Worm (Caenorhabditis elegans) whole organism, L2 larva: ENCODE results near the gene C13G3.1.

Experiments
- C34F6.9 ChIP-seq: fragments of 150-350 bp; optimal IDR thresholded peaks from 2 replicates; lab custom pipeline; 2014; ENCODE audit warnings: missing biosample characterization, missing genetic modification characterization
- F13H6.1 ChIP-seq: sonication (generic microtip); optimal IDR thresholded peaks from 2 replicates; lab custom pipeline; 2016; ENCODE audit warnings: missing genetic modification characterization, missing compliant biosample characterization
- R02D3.7 ChIP-seq: fragments of 150-350 bp; optimal IDR thresholded peaks from 2 replicates; lab custom pipeline; 2014; ENCODE audit warnings: missing biosample characterization, missing genetic modification characterization
- Y55F3AM.14 ChIP-seq: fragments of 200-800 bp; sonication (Bioruptor generic); optimal IDR thresholded peaks from 2 replicates; lab custom pipeline; 2018; ENCODE audit warnings: mild to moderate bottlenecking, missing genetic modification characterization, missing compliant biosample characterization
- ZK546.5 ChIP-seq: sonication (generic microtip); optimal IDR thresholded peaks from 2 replicates; lab custom pipeline; 2017; ENCODE audit warnings: missing biosample characterization, missing genetic modification characterization
- alr-1 ChIP-seq: fragments of 150-350 bp; optimal IDR thresholded peaks from 2 replicates; lab custom pipeline; 2014; ENCODE audit warnings: missing biosample characterization, missing genetic modification characterization
- aly-2 ChIP-seq: fragments of 150-350 bp; optimal IDR thresholded peaks from 2 replicates; lab custom pipeline; 2014; ENCODE audit warnings: missing biosample characterization, missing genetic modification characterization
- blmp-1 ChIP-seq: sonication (generic microtip); optimal IDR thresholded peaks from 2 replicates; lab custom pipeline; 2017; ENCODE audit warnings: missing genetic modification characterization, mild to moderate bottlenecking, missing compliant biosample characterization, antibody characterized with exemption, moderate library complexity; ENCODE audit not compliant: insufficient read depth
- crh-2 ChIP-seq: sonication (generic microtip); optimal IDR thresholded peaks from 2 replicates; lab custom pipeline; 2017; ENCODE audit warnings: missing biosample characterization, missing genetic modification characterization
- egl-27 ChIP-seq: sonication (generic microtip); optimal IDR thresholded peaks from 3 replicates; lab custom pipeline; 2017; ENCODE audit warnings: missing biosample characterization, missing genetic modification reagents, missing genetic modification characterization
- fos-1 ChIP-seq: fragments of 150-350 bp; optimal IDR thresholded peaks from 2 replicates; lab custom pipeline; 2014; ENCODE audit warnings: missing biosample characterization, missing genetic modification characterization
- gmeb-1 ChIP-seq: fragments of 150-350 bp; optimal IDR thresholded peaks from 2 replicates; lab custom pipeline; 2014; ENCODE audit warnings: missing biosample characterization, missing genetic modification characterization
- lin-11 ChIP-seq: fragments of 150-350 bp; sonication (generic microtip); optimal IDR thresholded peaks from 2 replicates; lab custom pipeline; 2014; ENCODE audit warnings: missing biosample characterization, missing genetic modification characterization, inconsistent platforms, mixed read lengths
- lin-13 ChIP-seq: fragments of 150-350 bp; optimal IDR thresholded peaks from 2 replicates; lab custom pipeline; 2014; ENCODE audit warnings: missing biosample characterization, missing genetic modification reagents, missing genetic modification characterization
- lsy-2 ChIP-seq, 2 experiments: fragments of 150-350 bp in 1 of 2; sonication (generic microtip) in 1 of 2; optimal IDR thresholded peaks; 2 replicates each; lab custom pipeline; 2014 to 2017; ENCODE audit warnings: missing biosample characterization in 2 of 2, missing genetic modification characterization in 2 of 2
- mbf-1 ChIP-seq: sonication (generic microtip); optimal IDR thresholded peaks from 2 replicates; lab custom pipeline; 2017; ENCODE audit warnings: missing biosample characterization, missing genetic modification characterization
- mdl-1 ChIP-seq, 2 experiments: fragments of 150-350 bp in 1 of 2; sonication (generic microtip) in 1 of 2; optimal IDR thresholded peaks; 2 replicates each; lab custom pipeline; 2017; ENCODE audit warnings: missing biosample characterization in 2 of 2, missing genetic modification characterization in 2 of 2
- nhr-10 ChIP-seq: sonication (generic microtip); optimal IDR thresholded peaks from 2 replicates; lab custom pipeline; 2017; ENCODE audit warnings: missing biosample characterization, missing genetic modification characterization
- nhr-129 ChIP-seq: fragments of 150-350 bp; optimal IDR thresholded peaks from 2 replicates; lab custom pipeline; 2014; ENCODE audit warnings: missing biosample characterization, missing genetic modification characterization
- nhr-21 ChIP-seq: fragments of 150-350 bp; optimal IDR thresholded peaks from 2 replicates; lab custom pipeline; 2014; ENCODE audit warnings: missing biosample characterization, missing genetic modification characterization
- nhr-23 ChIP-seq: fragments of 150-350 bp; optimal IDR thresholded peaks from 2 replicates; lab custom pipeline; 2014; ENCODE audit warnings: missing biosample characterization, missing genetic modification reagents, missing genetic modification characterization
- nhr-237 ChIP-seq: fragments of 150-350 bp; optimal IDR thresholded peaks from 2 replicates; lab custom pipeline; 2014; ENCODE audit warnings: missing biosample characterization, missing genetic modification characterization
- nhr-25 ChIP-seq: fragments of 150-350 bp; sonication (generic microtip); optimal IDR thresholded peaks from 3 replicates; lab custom pipeline; 2014; ENCODE audit warnings: missing biosample characterization, missing genetic modification characterization
- nhr-6 ChIP-seq: fragments of 150-350 bp; optimal IDR thresholded peaks from 2 replicates; lab custom pipeline; 2014; ENCODE audit warnings: missing biosample characterization, missing genetic modification characterization
- peb-1 ChIP-seq: fragments of 150-350 bp; optimal IDR thresholded peaks from 2 replicates; lab custom pipeline; 2014; ENCODE audit warnings: missing biosample characterization, missing genetic modification characterization
- sem-4 ChIP-seq: fragments of 150-350 bp; optimal IDR thresholded peaks from 2 replicates; lab custom pipeline; 2014; ENCODE audit warnings: missing biosample characterization, missing genetic modification reagents, missing genetic modification characterization
- skn-1 ChIP-seq: sonication (generic microtip); optimal IDR thresholded peaks from 2 replicates; lab custom pipeline; 2017; ENCODE audit warnings: missing biosample characterization, missing genetic modification characterization
- sma-3 ChIP-seq: sonication (generic microtip); optimal IDR thresholded peaks from 2 replicates; lab custom pipeline; 2016; ENCODE audit warnings: missing genetic modification reagents, missing genetic modification characterization, missing compliant biosample characterization
- sma-9 ChIP-seq, 2 experiments: fragments of 150-350 bp in 1 of 2; sonication (generic microtip) in 1 of 2; optimal IDR thresholded peaks; 2 replicates each; lab custom pipeline; 2014 to 2016; ENCODE audit warnings: missing genetic modification characterization in 2 of 2, mild to moderate bottlenecking in 1 of 2, missing biosample characterization in 1 of 2, missing compliant biosample characterization in 1 of 2, missing genetic modification reagents in 1 of 2, moderate library complexity in 1 of 2
- snpc-4 ChIP-seq: fragments of 150-350 bp; optimal IDR thresholded peaks from 2 replicates; lab custom pipeline; 2014; ENCODE audit warnings: missing biosample characterization, missing genetic modification characterization
- unc-39 ChIP-seq: fragments of 150-350 bp; optimal IDR thresholded peaks from 2 replicates; lab custom pipeline; 2014; ENCODE audit warnings: missing biosample characterization, missing genetic modification characterization
- unc-55 ChIP-seq: fragments of 150-350 bp; sonication (generic microtip); optimal IDR thresholded peaks from 3 replicates; lab custom pipeline; 2014; ENCODE audit warnings: missing biosample characterization, missing genetic modification reagents, missing genetic modification characterization
- unc-62 ChIP-seq: fragments of 150-350 bp; optimal IDR thresholded peaks from 2 replicates; lab custom pipeline; 2014; ENCODE audit warnings: missing biosample characterization, missing genetic modification reagents, missing genetic modification characterization
- zag-1 ChIP-seq: fragments of 150-350 bp; optimal IDR thresholded peaks from 2 replicates; lab custom pipeline; 2014; ENCODE audit warnings: missing biosample characterization, missing genetic modification characterization
- ztf-4 ChIP-seq: fragments of 150-350 bp; optimal IDR thresholded peaks from 2 replicates; lab custom pipeline; 2014; ENCODE audit warnings: missing biosample characterization, missing genetic modification characterization

Gene C13G3.1

DNA sequence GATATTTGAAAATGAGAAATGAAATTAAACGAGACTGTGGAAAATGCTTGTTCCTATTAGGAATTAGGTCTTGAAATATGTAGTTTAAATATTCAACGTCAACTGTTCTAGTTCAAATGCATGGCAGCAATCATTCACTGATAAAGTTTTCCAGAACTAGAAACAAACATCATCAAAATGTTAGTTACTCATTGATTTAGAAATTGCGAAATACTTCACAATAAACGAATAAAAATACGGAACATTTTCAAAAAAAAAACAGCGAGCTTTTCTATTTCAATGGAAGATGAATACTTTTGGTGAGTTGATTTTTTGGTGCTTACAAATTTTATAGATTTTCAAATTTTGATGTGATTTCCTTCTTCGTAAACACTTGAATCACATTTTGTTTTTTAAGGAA, 30.3 kb upstream of the C13G3.1 start, which contains the start of gene C45B11.2:
Gene C45B11.2 (plus strand): TSS at position 173 of the 400 bp plus-strand sequence.
- TF ChIP-seq nhr-6 (tag; lab: Kevin White, UChicago) (no peak), nhr-129 (tag; lab: Kevin White, UChicago) (peak; percentile 52), fos-1 (peak; percentile 37)

DNA sequence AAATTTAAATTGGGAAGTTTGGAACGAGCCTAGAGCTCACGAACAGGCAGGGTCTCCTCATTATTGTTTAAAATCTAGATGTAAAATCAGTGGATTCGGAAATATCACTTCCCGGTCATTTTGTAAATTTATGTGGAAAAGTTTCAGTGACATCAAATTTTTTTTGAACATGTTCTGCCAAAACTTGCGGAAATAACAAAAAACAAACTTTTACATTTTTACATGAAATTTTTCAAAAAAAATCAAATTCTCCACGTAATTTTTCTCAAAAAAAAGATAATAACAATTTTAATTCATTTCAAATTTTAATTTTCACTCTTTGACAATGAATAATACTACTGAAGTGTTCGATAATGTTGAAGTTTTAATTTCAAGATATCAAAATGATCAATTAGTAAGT, 29.2 kb upstream of the C13G3.1 start, which contains the start of gene C45B11.5:
Gene C45B11.5 (plus strand): TSS at position 301 of the 400 bp plus-strand sequence.
- TF ChIP-seq sma-3 (GFP tag; lab: Kevin White, UChicago), result no peak
- no peak for TF ChIP-seq sma-9 (GFP tag; optimal IDR thresholded peaks at IDR 0.05; lab: Kevin White, UChicago)
- no peak for TF ChIP-seq sma-9 (tag; optimal IDR thresholded peaks at IDR 0.05; lab: Kevin White, UChicago)
- TF ChIP-seq unc-62 (GFP tag; lab: Kevin White, UChicago), result no peak
- TF ChIP-seq blmp-1 (tag; lab: Kevin White, UChicago), result no peak
- TF ChIP-seq F13H6.1 (tag; lab: Kevin White, UChicago), result no peak
- TF ChIP-seq snpc-4 (tag; lab: Kevin White, UChicago), result no peak
- no peak for TF ChIP-seq peb-1 (tag; lab: Kevin White, UChicago)

DNA sequence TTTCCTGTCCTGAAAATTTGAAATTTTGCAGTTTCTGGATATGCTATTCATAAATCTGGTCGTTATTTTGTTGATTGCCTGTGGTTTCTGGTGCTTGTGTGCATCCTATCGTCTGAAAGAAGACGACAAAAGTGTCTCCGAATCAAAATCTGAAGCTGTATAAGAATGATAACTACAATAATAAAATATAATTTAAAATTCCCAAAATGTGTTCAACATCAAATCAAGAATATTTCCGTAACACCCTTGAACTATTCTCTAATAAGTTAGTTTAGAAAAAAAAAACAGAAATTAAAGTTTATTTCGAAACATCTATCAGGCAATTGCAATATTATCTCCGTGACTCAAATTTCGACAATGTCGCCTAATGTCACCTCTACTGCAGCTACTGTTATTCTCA, 28.2 kb upstream of the C13G3.1 start, which contains the start of gene C45B11.8:
Gene C45B11.8 (plus strand): TSS at position 301 of the 400 bp plus-strand sequence.
- TF ChIP-seq unc-39 (tag; lab: Kevin White, UChicago) (no peak), ZK546.5 (tag; lab: Kevin White, UChicago) (no peak)

DNA sequence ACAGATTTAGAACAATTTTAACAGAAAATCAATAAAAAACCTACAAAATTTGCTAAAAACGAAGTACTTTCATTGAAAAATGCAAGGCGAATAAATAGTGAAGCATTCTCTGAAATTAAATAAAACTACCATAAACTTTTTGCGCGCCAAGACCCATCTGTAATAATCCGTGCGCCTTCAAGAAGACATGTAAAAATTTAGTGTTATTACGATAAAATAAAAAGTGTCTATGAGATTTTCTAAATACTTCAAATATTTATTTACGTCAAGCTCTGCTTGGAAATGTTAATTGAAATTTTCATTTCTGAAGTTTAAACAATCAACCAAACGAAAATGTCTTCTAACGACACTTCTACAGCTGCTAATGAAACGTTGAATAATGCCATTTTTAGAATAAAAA, 27.8 kb upstream of the C13G3.1 start, which contains the start of gene C45B11.9:
Gene C45B11.9 (plus strand): TSS at position 301 of the 400 bp plus-strand sequence.
- TF ChIP-seq ztf-4 (tag; lab: Kevin White, UChicago), result no peak
- no peak for TF ChIP-seq aly-2 (tag; lab: Kevin White, UChicago)
- TF ChIP-seq mbf-1 (tag; lab: Kevin White, UChicago), result no peak
- TF ChIP-seq nhr-23, result no peak
- TF ChIP-seq nhr-10 (tag; lab: Kevin White, UChicago), result no peak
- TF ChIP-seq alr-1 (tag; lab: Kevin White, UChicago), result no peak
- TF ChIP-seq nhr-237 (tag; lab: Kevin White, UChicago), result no peak
- no peak for TF ChIP-seq skn-1 (tag; lab: Kevin White, UChicago)
- TF ChIP-seq nhr-129 (tag; lab: Kevin White, UChicago), result no peak

DNA sequence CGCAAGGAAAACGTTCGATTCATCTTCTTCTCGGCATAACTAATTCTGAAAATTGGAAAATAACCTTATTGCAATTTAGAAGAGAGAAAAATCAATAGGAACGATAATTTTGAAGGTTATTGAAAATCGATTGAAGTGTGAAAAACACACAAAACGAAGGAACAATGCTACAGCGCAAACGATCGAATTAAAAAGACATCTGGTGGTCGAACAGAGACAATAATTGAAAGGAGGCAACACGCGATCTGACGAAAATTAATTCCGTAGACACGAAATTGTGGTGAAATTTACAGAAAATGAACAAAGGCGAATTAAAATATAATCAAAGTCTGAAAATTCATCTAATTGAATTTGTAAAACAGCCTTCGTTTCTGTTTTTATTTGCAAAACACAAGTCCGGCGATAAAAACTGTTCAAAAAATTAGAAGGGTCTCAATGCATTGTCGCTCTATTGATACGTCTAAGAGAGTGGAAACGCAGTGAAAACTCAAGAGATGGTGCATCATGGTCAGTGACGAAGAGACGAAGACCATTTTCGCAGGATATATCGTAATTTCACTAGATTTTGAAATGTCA, 27.2 kb upstream of the C13G3.1 start, which contains the start of gene pak-2:
Gene pak-2 (minus strand): TSS at position 51 of the 576 bp plus-strand sequence.
- peak; percentile 62 for TF ChIP-seq sma-9 (GFP tag; optimal IDR thresholded peaks at IDR 0.05; lab: Kevin White, UChicago)
- TF ChIP-seq sma-9 (tag; optimal IDR thresholded peaks at IDR 0.05; lab: Kevin White, UChicago), result no peak
- TF ChIP-seq nhr-25 (tag; lab: Kevin White, UChicago), result peak; percentile 76
- peak; percentile 74 for TF ChIP-seq crh-2 (tag; lab: Kevin White, UChicago)
- peak; percentile 81 for TF ChIP-seq F13H6.1 (tag; lab: Kevin White, UChicago)
- peak; percentile 93 for TF ChIP-seq C34F6.9
- TF ChIP-seq mdl-1 (tag; optimal IDR thresholded peaks at IDR 0.05; lab: Kevin White, UChicago), result no peak
- peak; percentile 37 for TF ChIP-seq Y55F3AM.14 (GFP tag; lab: Kevin White, UChicago)
- peak; percentile 12 for TF ChIP-seq zag-1 (tag; lab: Kevin White, UChicago)
- TF ChIP-seq lin-11 (tag; lab: Kevin White, UChicago), result no peak
- TF ChIP-seq unc-55 (GFP tag; lab: Kevin White, UChicago), result peak; percentile 95
- no peak for TF ChIP-seq unc-39 (tag; lab: Kevin White, UChicago)
- TF ChIP-seq alr-1 (tag; lab: Kevin White, UChicago), result no peak
- TF ChIP-seq ZK546.5 (tag; lab: Kevin White, UChicago), result no peak
- TF ChIP-seq nhr-21 (tag; lab: Kevin White, UChicago), result peak; percentile 39
- no peak for TF ChIP-seq R02D3.7 (tag; lab: Kevin White, UChicago)
- TF ChIP-seq lsy-2 (tag; optimal IDR thresholded peaks at IDR 0.05; lab: Kevin White, UChicago), result peak; percentile 38 to 85
- peak; percentile 76 for TF ChIP-seq fos-1
- TF ChIP-seq gmeb-1 (tag; lab: Kevin White, UChicago), result peak; percentile 69
- TF ChIP-seq aly-2 (tag; lab: Kevin White, UChicago), result no peak
- TF ChIP-seq blmp-1 (tag; lab: Kevin White, UChicago), result peak; percentile 39
- peak; percentile 84 for TF ChIP-seq lin-13 (GFP tag; lab: Kevin White, UChicago)
- TF ChIP-seq sma-3 (GFP tag; lab: Kevin White, UChicago), result peak; percentile 93
- TF ChIP-seq nhr-129 (tag; lab: Kevin White, UChicago), result peak; percentile 90
- peak; percentile 55 for TF ChIP-seq egl-27 (tag; lab: Kevin White, UChicago)
- TF ChIP-seq nhr-6 (tag; lab: Kevin White, UChicago), result peak; percentile 75
- TF ChIP-seq sem-4 (tag; lab: Kevin White, UChicago), result peak; percentile 45
- TF ChIP-seq, all 48 proteins: peak for 19
